Worm (Caenorhabditis elegans): Measurements from ENCODE around the gene C30H6.9.

C30H6.9 gene

DNA sequence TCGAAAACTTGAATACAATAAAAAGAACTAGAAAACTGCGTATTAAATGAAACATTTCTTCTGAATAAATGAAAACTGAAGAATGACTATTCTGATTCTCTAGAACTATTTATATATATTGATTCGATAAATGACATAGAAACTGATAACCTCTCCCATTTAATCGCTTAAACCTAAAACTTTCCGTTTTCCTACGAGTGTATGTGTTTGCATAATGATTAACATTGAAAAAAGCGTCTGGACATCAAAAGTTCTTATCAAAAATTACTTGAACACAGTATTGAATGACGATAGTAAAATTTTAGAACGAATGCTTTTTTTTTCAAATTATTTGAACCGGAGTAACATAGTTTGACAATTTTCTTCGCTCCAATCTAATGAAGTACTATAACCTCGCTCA, 37.8 kb downstream of the C30H6.9 start, which contains the start of gene C49C3.9:
C49C3.9 (minus strand) TSS at position 136 of the 400 bp plus-strand sequence.
- TF ChIP-seq mdt-29 (GFP tag; IDR thresholded peaks at IDR 0.05): no peak
- TF ChIP-seq lin-1 (GFP tag; IDR thresholded peaks at IDR 0.05): peak; percentile 77; the same call in 1 of the 2 replicates
- peak; percentile 74 for TF ChIP-seq dmd-6 (GFP tag; IDR thresholded peaks at IDR 0.05)
- peak; percentile 83; the same call in 1 of the 2 replicates for TF ChIP-seq nhr-41 (GFP tag; IDR thresholded peaks at IDR 0.05)
- peak; percentile 99 for TF ChIP-seq pqm-1 (tag; optimal IDR thresholded peaks at IDR 0.05)
- no peak for TF ChIP-seq ama-1 (optimal IDR thresholded peaks at IDR 0.05)
- TF ChIP-seq nhr-28 (tag; optimal IDR thresholded peaks at IDR 0.05): peak; percentile 76
- TF ChIP-seq zfp-2 (tag; optimal IDR thresholded peaks at IDR 0.05): no peak

ce11 chrIV:17341033-17341432, 38.9 kb downstream of the C30H6.9 start:
- TF ChIP-seq ZK546.5 (tag; optimal IDR thresholded peaks at IDR 0.05): no peak
- peak in 1 of 2 experiments; percentile 95 for TF ChIP-seq unc-62 (GFP tag; optimal IDR thresholded peaks at IDR 0.05 in 1 of 2)
- no peak for TF ChIP-seq unc-62 (tag; optimal IDR thresholded peaks at IDR 0.05)

DNA sequence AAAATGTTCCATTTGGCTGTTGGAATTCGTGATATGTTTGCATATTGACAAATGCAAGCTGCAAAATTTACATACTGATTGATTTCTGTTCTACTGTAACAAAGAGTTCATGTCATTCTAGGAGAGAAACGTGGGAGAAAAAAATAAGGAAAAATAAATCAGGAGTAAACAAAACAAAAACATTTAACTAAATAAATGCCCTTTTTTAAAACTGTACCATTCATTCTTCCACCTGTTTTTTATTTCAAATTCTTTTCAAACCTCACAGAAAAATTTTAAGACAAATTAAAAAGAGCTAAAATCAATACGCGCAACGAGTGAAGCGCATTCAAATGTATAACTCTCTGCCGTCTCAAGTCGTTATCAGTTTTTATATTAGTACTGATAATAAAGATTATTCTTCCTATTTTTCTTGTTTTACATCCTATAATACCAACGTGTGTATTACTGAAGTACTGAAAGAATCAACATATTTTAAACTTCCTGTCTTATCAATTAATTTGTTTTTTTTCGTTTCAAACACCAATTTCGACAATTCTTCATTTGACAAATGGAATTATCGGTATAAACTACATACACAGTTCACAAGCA, 41.0 kb downstream of the C30H6.9 start, which contains the start of gene C49C3.10:
C49C3.10 (minus strand) TSS at position 51 of the 591 bp plus-strand sequence.
- TF ChIP-seq nhr-77 (tag; optimal IDR thresholded peaks at IDR 0.05) (peak; percentile 79), nhr-28 (tag; optimal IDR thresholded peaks at IDR 0.05) (peak; percentile 73), dmd-6 (GFP tag; IDR thresholded peaks at IDR 0.05) (peak; percentile 46), zip-2 (tag; optimal IDR thresholded peaks at IDR 0.05) (no peak), unc-62 (GFP tag; optimal IDR thresholded peaks at IDR 0.05 in 1 of 2) (peak in 1 of 2 experiments; percentile 20), unc-62 (tag; optimal IDR thresholded peaks at IDR 0.05) (no peak), zfp-2 (tag; optimal IDR thresholded peaks at IDR 0.05) (no peak), pqm-1 (tag; optimal IDR thresholded peaks at IDR 0.05) (peak; percentile 72), ceh-28 (tag; optimal IDR thresholded peaks at IDR 0.05) (no peak), daf-16 (GFP tag; optimal IDR thresholded peaks at IDR 0.05) (no peak), daf-16 (tag; optimal IDR thresholded peaks at IDR 0.05) (peak; percentile 94), dve-1 (tag; optimal IDR thresholded peaks at IDR 0.05; ENCODE audit: insufficient read depth) (peak; percentile 66), hlh-11 (tag; optimal IDR thresholded peaks at IDR 0.05) (peak; percentile 54)

ce11 chrIV:17335031-17335430, 44.9 kb downstream of the C30H6.9 start, which contains the start of gene C49C3.8:
Gene C49C3.8, plus strand, starts transcription at chrIV:17335203.
- TF ChIP-seq Y105C5A.15 (GFP tag; IDR thresholded peaks at IDR 0.05): no peak
- TF ChIP-seq ama-1 (optimal IDR thresholded peaks at IDR 0.05): no peak
- peak; percentile 79 for TF ChIP-seq aha-1 (tag)
- TF ChIP-seq lin-15B (tag; optimal IDR thresholded peaks at IDR 0.05): no peak
- peak in 1 of 2 experiments; percentile 51 for TF ChIP-seq lsy-2 (tag; optimal IDR thresholded peaks at IDR 0.05)
- peak; percentile 40 for TF ChIP-seq lin-38 (GFP tag; IDR thresholded peaks at IDR 0.05)
- no peak for TF ChIP-seq nhr-11 (tag; optimal IDR thresholded peaks at IDR 0.05)
- no peak for TF ChIP-seq nhr-48 (tag; optimal IDR thresholded peaks at IDR 0.05)
- no peak for TF ChIP-seq jun-1 (tag; optimal IDR thresholded peaks at IDR 0.05)
- peak; percentile 27 for TF ChIP-seq mes-2 (tag; optimal IDR thresholded peaks at IDR 0.05; ENCODE audit: poor library complexity, severe bottlenecking)

- TF ChIP-seq nhr-25 (tag; optimal IDR thresholded peaks at IDR 0.05; ENCODE audit: borderline replicate concordance, insufficient read depth) (no peak), ztf-11 (tag; optimal IDR thresholded peaks at IDR 0.05) (no peak), ceh-44 (GFP tag; IDR thresholded peaks at IDR 0.05) (no peak), ceh-32 (tag; optimal IDR thresholded peaks at IDR 0.05; ENCODE audit: poor library complexity) (no peak), daf-19 (GFP tag; conservative IDR thresholded peaks at IDR 0.05) (no peak), ctbp-1 (GFP tag; IDR thresholded peaks at IDR 0.05) (no peak), unc-130 (GFP tag; optimal IDR thresholded peaks at IDR 0.05) (no peak), lsy-2 (tag; optimal IDR thresholded peaks at IDR 0.05) (peak in 1 of 2 experiments; percentile 54), nhr-11 (tag; optimal IDR thresholded peaks at IDR 0.05) (no peak), dmd-8 (GFP tag; IDR thresholded peaks at IDR 0.05) (no peak), snpc-4 (tag; optimal IDR thresholded peaks at IDR 0.05) (no peak), lim-7 (GFP tag; IDR thresholded peaks at IDR 0.05) (no peak), skn-1 (tag; optimal IDR thresholded peaks at IDR 0.05) (no peak), daf-16 (GFP tag; optimal IDR thresholded peaks at IDR 0.05) (no peak), daf-16 (tag; optimal IDR thresholded peaks at IDR 0.05) (peak; percentile 23), saeg-2 (GFP tag; IDR thresholded peaks at IDR 0.05) (no peak), nhr-10 (tag; optimal IDR thresholded peaks at IDR 0.05) (no peak), nhr-28 (tag; optimal IDR thresholded peaks at IDR 0.05) (peak; percentile 21), Y105C5A.15 (GFP tag; IDR thresholded peaks at IDR 0.05) (no peak), ZK337.2 (GFP tag; IDR thresholded peaks at IDR 0.05) (no peak)
These were observed 46.3 kb downstream of the C30H6.9 start, which contains the start of gene C49C3.15 for ce11 chrIV:17333542-17334281. Gene C49C3.15, plus strand, starts transcription at chrIV:17334231.

Data from whole organism, L4 larva.